Worm (Caenorhabditis elegans) whole organism, L2 larva: ENCODE measurements around the gene ceh-37.

Experiments
- C34F6.9 ChIP-seq: fragments of 150-350 bp; optimal IDR thresholded peaks from 2 replicates; lab custom pipeline; 2014; ENCODE audit warnings: missing biosample characterization, missing genetic modification characterization
- F13H6.1 ChIP-seq: sonication (generic microtip); optimal IDR thresholded peaks from 2 replicates; lab custom pipeline; 2016; ENCODE audit warnings: missing genetic modification characterization, missing compliant biosample characterization
- R02D3.7 ChIP-seq: fragments of 150-350 bp; optimal IDR thresholded peaks from 2 replicates; lab custom pipeline; 2014; ENCODE audit warnings: missing biosample characterization, missing genetic modification characterization
- Y55F3AM.14 ChIP-seq: fragments of 200-800 bp; sonication (Bioruptor generic); optimal IDR thresholded peaks from 2 replicates; lab custom pipeline; 2018; ENCODE audit warnings: mild to moderate bottlenecking, missing genetic modification characterization, missing compliant biosample characterization
- ZK546.5 ChIP-seq: sonication (generic microtip); optimal IDR thresholded peaks from 2 replicates; lab custom pipeline; 2017; ENCODE audit warnings: missing biosample characterization, missing genetic modification characterization
- alr-1 ChIP-seq: fragments of 150-350 bp; optimal IDR thresholded peaks from 2 replicates; lab custom pipeline; 2014; ENCODE audit warnings: missing biosample characterization, missing genetic modification characterization
- ama-1 ChIP-seq: fragments of 150-350 bp; optimal IDR thresholded peaks from 2 replicates; lab custom pipeline; 2018; ENCODE audit warnings: inconsistent platforms
- blmp-1 ChIP-seq: sonication (generic microtip); optimal IDR thresholded peaks from 2 replicates; lab custom pipeline; 2017; ENCODE audit warnings: missing genetic modification characterization, mild to moderate bottlenecking, missing compliant biosample characterization, antibody characterized with exemption, moderate library complexity; ENCODE audit not compliant: insufficient read depth
- ceh-16 ChIP-seq: fragments of 150-350 bp; optimal IDR thresholded peaks from 2 replicates; lab custom pipeline; 2014; ENCODE audit warnings: missing biosample characterization, missing genetic modification characterization
- ceh-82 ChIP-seq: fragments of 150-350 bp; optimal IDR thresholded peaks from 2 replicates; lab custom pipeline; 2014; ENCODE audit warnings: missing biosample characterization, missing genetic modification characterization
- crh-2 ChIP-seq: sonication (generic microtip); optimal IDR thresholded peaks from 2 replicates; lab custom pipeline; 2017; ENCODE audit warnings: missing biosample characterization, missing genetic modification characterization
- dmd-4 ChIP-seq: sonication (generic microtip); optimal IDR thresholded peaks from 2 replicates; lab custom pipeline; 2017; ENCODE audit warnings: missing biosample characterization, missing genetic modification characterization
- egl-27 ChIP-seq: sonication (generic microtip); optimal IDR thresholded peaks from 3 replicates; lab custom pipeline; 2017; ENCODE audit warnings: missing biosample characterization, missing genetic modification reagents, missing genetic modification characterization
- elt-1 ChIP-seq: fragments of 150-350 bp; optimal IDR thresholded peaks from 2 replicates; lab custom pipeline; 2014; ENCODE audit warnings: missing biosample characterization, missing genetic modification characterization
- elt-3 ChIP-seq: sonication (generic microtip); optimal IDR thresholded peaks from 2 replicates; lab custom pipeline; 2017; ENCODE audit warnings: missing biosample characterization, missing genetic modification characterization
- fos-1 ChIP-seq: fragments of 150-350 bp; optimal IDR thresholded peaks from 2 replicates; lab custom pipeline; 2014; ENCODE audit warnings: missing biosample characterization, missing genetic modification characterization
- gmeb-1 ChIP-seq: fragments of 150-350 bp; optimal IDR thresholded peaks from 2 replicates; lab custom pipeline; 2014; ENCODE audit warnings: missing biosample characterization, missing genetic modification characterization
- lin-11 ChIP-seq: fragments of 150-350 bp; sonication (generic microtip); optimal IDR thresholded peaks from 2 replicates; lab custom pipeline; 2014; ENCODE audit warnings: missing biosample characterization, missing genetic modification characterization, inconsistent platforms, mixed read lengths
- lin-13 ChIP-seq: fragments of 150-350 bp; optimal IDR thresholded peaks from 2 replicates; lab custom pipeline; 2014; ENCODE audit warnings: missing biosample characterization, missing genetic modification reagents, missing genetic modification characterization
- lin-39 ChIP-seq: fragments of 150-350 bp; optimal IDR thresholded peaks from 2 replicates; lab custom pipeline; 2014; ENCODE audit warnings: missing biosample characterization, missing genetic modification reagents, missing genetic modification characterization
- lsy-2 ChIP-seq, 2 experiments: fragments of 150-350 bp in 1 of 2; sonication (generic microtip) in 1 of 2; optimal IDR thresholded peaks; 2 replicates each; lab custom pipeline; 2014 to 2017; ENCODE audit warnings: missing biosample characterization in 2 of 2, missing genetic modification characterization in 2 of 2
- mab-5 ChIP-seq: fragments of 150-350 bp; optimal IDR thresholded peaks from 2 replicates; lab custom pipeline; 2014; ENCODE audit warnings: missing biosample characterization, missing genetic modification characterization
- mbf-1 ChIP-seq: sonication (generic microtip); optimal IDR thresholded peaks from 2 replicates; lab custom pipeline; 2017; ENCODE audit warnings: missing biosample characterization, missing genetic modification characterization
- mdl-1 ChIP-seq, 2 experiments: fragments of 150-350 bp in 1 of 2; sonication (generic microtip) in 1 of 2; optimal IDR thresholded peaks; 2 replicates each; lab custom pipeline; 2017; ENCODE audit warnings: missing biosample characterization in 2 of 2, missing genetic modification characterization in 2 of 2
- nhr-10 ChIP-seq: sonication (generic microtip); optimal IDR thresholded peaks from 2 replicates; lab custom pipeline; 2017; ENCODE audit warnings: missing biosample characterization, missing genetic modification characterization
- nhr-11 ChIP-seq: fragments of 150-350 bp; optimal IDR thresholded peaks from 2 replicates; lab custom pipeline; 2014; ENCODE audit warnings: missing biosample characterization, missing genetic modification characterization
- nhr-12 ChIP-seq: fragments of 150-350 bp; optimal IDR thresholded peaks from 2 replicates; lab custom pipeline; 2014; ENCODE audit warnings: missing biosample characterization, missing genetic modification characterization
- nhr-129 ChIP-seq: fragments of 150-350 bp; optimal IDR thresholded peaks from 2 replicates; lab custom pipeline; 2014; ENCODE audit warnings: missing biosample characterization, missing genetic modification characterization
- nhr-21 ChIP-seq: fragments of 150-350 bp; optimal IDR thresholded peaks from 2 replicates; lab custom pipeline; 2014; ENCODE audit warnings: missing biosample characterization, missing genetic modification characterization
- nhr-23 ChIP-seq: fragments of 150-350 bp; optimal IDR thresholded peaks from 2 replicates; lab custom pipeline; 2014; ENCODE audit warnings: missing biosample characterization, missing genetic modification reagents, missing genetic modification characterization
- nhr-237 ChIP-seq: fragments of 150-350 bp; optimal IDR thresholded peaks from 2 replicates; lab custom pipeline; 2014; ENCODE audit warnings: missing biosample characterization, missing genetic modification characterization
- nhr-25 ChIP-seq: fragments of 150-350 bp; sonication (generic microtip); optimal IDR thresholded peaks from 3 replicates; lab custom pipeline; 2014; ENCODE audit warnings: missing biosample characterization, missing genetic modification characterization
- nhr-6 ChIP-seq: fragments of 150-350 bp; optimal IDR thresholded peaks from 2 replicates; lab custom pipeline; 2014; ENCODE audit warnings: missing biosample characterization, missing genetic modification characterization
- peb-1 ChIP-seq: fragments of 150-350 bp; optimal IDR thresholded peaks from 2 replicates; lab custom pipeline; 2014; ENCODE audit warnings: missing biosample characterization, missing genetic modification characterization
- sem-4 ChIP-seq: fragments of 150-350 bp; optimal IDR thresholded peaks from 2 replicates; lab custom pipeline; 2014; ENCODE audit warnings: missing biosample characterization, missing genetic modification reagents, missing genetic modification characterization
- sma-3 ChIP-seq: sonication (generic microtip); optimal IDR thresholded peaks from 2 replicates; lab custom pipeline; 2016; ENCODE audit warnings: missing genetic modification reagents, missing genetic modification characterization, missing compliant biosample characterization
- sma-9 ChIP-seq, 2 experiments: fragments of 150-350 bp in 1 of 2; sonication (generic microtip) in 1 of 2; optimal IDR thresholded peaks; 2 replicates each; lab custom pipeline; 2014 to 2016; ENCODE audit warnings: missing genetic modification characterization in 2 of 2, mild to moderate bottlenecking in 1 of 2, missing biosample characterization in 1 of 2, missing compliant biosample characterization in 1 of 2, missing genetic modification reagents in 1 of 2, moderate library complexity in 1 of 2
- snpc-4 ChIP-seq: fragments of 150-350 bp; optimal IDR thresholded peaks from 2 replicates; lab custom pipeline; 2014; ENCODE audit warnings: missing biosample characterization, missing genetic modification characterization
- unc-39 ChIP-seq: fragments of 150-350 bp; optimal IDR thresholded peaks from 2 replicates; lab custom pipeline; 2014; ENCODE audit warnings: missing biosample characterization, missing genetic modification characterization
- unc-55 ChIP-seq: fragments of 150-350 bp; sonication (generic microtip); optimal IDR thresholded peaks from 3 replicates; lab custom pipeline; 2014; ENCODE audit warnings: missing biosample characterization, missing genetic modification reagents, missing genetic modification characterization
- unc-62 ChIP-seq: fragments of 150-350 bp; optimal IDR thresholded peaks from 2 replicates; lab custom pipeline; 2014; ENCODE audit warnings: missing biosample characterization, missing genetic modification reagents, missing genetic modification characterization
- zag-1 ChIP-seq: fragments of 150-350 bp; optimal IDR thresholded peaks from 2 replicates; lab custom pipeline; 2014; ENCODE audit warnings: missing biosample characterization, missing genetic modification characterization
- ztf-1 ChIP-seq: fragments of 200-800 bp; sonication (Bioruptor generic); conservative IDR thresholded peaks from 2 replicates; pipeline ENCODE4 v1.3.6; 2022; ENCODE audit warnings: missing genetic modification characterization, missing compliant biosample characterization
- ztf-4 ChIP-seq: fragments of 150-350 bp; optimal IDR thresholded peaks from 2 replicates; lab custom pipeline; 2014; ENCODE audit warnings: missing biosample characterization, missing genetic modification characterization

The ceh-37 gene

ce11 chrX:14175740-14176139 is 32.1 kb downstream of the ceh-37 start, which contains the start of gene C37E2.2:
C37E2.2 (plus strand) TSS chrX:14176040.
- no peak for TF ChIP-seq sem-4 (tag; lab: Kevin White, UChicago)

- TF ChIP-seq ceh-82 (tag; lab: Kevin White, UChicago) (no peak), lsy-2 (tag; optimal IDR thresholded peaks at IDR 0.05; lab: Kevin White, UChicago) (peak; percentile 67 to 78), ama-1 (lab: Kevin White, UChicago) (no peak), alr-1 (no peak), crh-2 (peak; percentile 73), mdl-1 (tag; optimal IDR thresholded peaks at IDR 0.05; lab: Kevin White, UChicago) (peak in 1 of 2 experiments; percentile 22), nhr-21 (peak; percentile 55), nhr-25 (tag; lab: Kevin White, UChicago) (peak; percentile 76), mab-5 (tag; lab: Kevin White, UChicago) (peak; percentile 80), lin-11 (tag; lab: Kevin White, UChicago) (peak; percentile 53), zag-1 (peak; percentile 31), egl-27 (peak; percentile 32), R02D3.7 (tag; lab: Kevin White, UChicago) (no peak), unc-55 (GFP tag; lab: Kevin White, UChicago) (peak; percentile 67), nhr-6 (tag; lab: Kevin White, UChicago) (peak; percentile 43), snpc-4 (tag; lab: Kevin White, UChicago) (peak; percentile 23), fos-1 (peak; percentile 59), gmeb-1 (tag; lab: Kevin White, UChicago) (peak; percentile 74), sma-3 (GFP tag; lab: Kevin White, UChicago) (peak; percentile 62), F13H6.1 (tag; lab: Kevin White, UChicago) (peak; percentile 79), lin-39 (tag; lab: Kevin White, UChicago) (no peak), sem-4 (tag; lab: Kevin White, UChicago) (peak; percentile 39), nhr-129 (peak; percentile 78), nhr-12 (tag; lab: Kevin White, UChicago) (no peak), peb-1 (tag; lab: Kevin White, UChicago) (no peak), lin-13 (GFP tag; lab: Kevin White, UChicago) (peak; percentile 71), ztf-4 (tag; lab: Kevin White, UChicago) (peak; percentile 19), sma-9 (GFP tag; optimal IDR thresholded peaks at IDR 0.05; lab: Kevin White, UChicago) (peak; percentile 74), sma-9 (tag; optimal IDR thresholded peaks at IDR 0.05; lab: Kevin White, UChicago) (no peak), C34F6.9 (tag; lab: Kevin White, UChicago) (peak; percentile 62)
Measured at ce11 chrX:14173850-14174249, 34.0 kb downstream of the ceh-37 start, which contains the start of gene idhb-1. idhb-1 (minus strand) TSS chrX:14174063.

- TF ChIP-seq nhr-25 (tag; lab: Kevin White, UChicago) (peak; percentile 91), sem-4 (tag; lab: Kevin White, UChicago) (peak; percentile 87), peb-1 (tag; lab: Kevin White, UChicago) (peak; percentile 12), snpc-4 (tag; lab: Kevin White, UChicago) (peak; percentile 78), blmp-1 (tag; lab: Kevin White, UChicago) (peak; percentile 80), unc-39 (tag; lab: Kevin White, UChicago) (no peak), ZK546.5 (tag; lab: Kevin White, UChicago) (no peak), nhr-237 (tag; lab: Kevin White, UChicago) (peak; percentile 34), ceh-16 (no peak), nhr-21 (peak; percentile 94), lsy-2 (tag; optimal IDR thresholded peaks at IDR 0.05; lab: Kevin White, UChicago) (peak; percentile 35 to 90), zag-1 (peak; percentile 92), alr-1 (no peak), sma-9 (GFP tag; optimal IDR thresholded peaks at IDR 0.05; lab: Kevin White, UChicago) (peak; percentile 93), sma-9 (tag; optimal IDR thresholded peaks at IDR 0.05; lab: Kevin White, UChicago) (no peak), egl-27 (peak; percentile 83), mbf-1 (tag; lab: Kevin White, UChicago) (no peak), dmd-4 (no peak), nhr-129 (peak; percentile 97), Y55F3AM.14 (peak; percentile 5), nhr-11 (tag; lab: Kevin White, UChicago) (peak; percentile 51), lin-11 (tag; lab: Kevin White, UChicago) (peak; percentile 74), ztf-1 (GFP tag; lab: Robert Waterston, UW) (no peak), sma-3 (GFP tag; lab: Kevin White, UChicago) (peak; percentile 96), fos-1 (peak; percentile 99), nhr-23 (tag; lab: Kevin White, UChicago) (no peak), nhr-10 (tag; lab: Kevin White, UChicago) (peak; percentile 22), lin-13 (GFP tag; lab: Kevin White, UChicago) (peak; percentile 92), ztf-4 (tag; lab: Kevin White, UChicago) (peak; percentile 84), unc-62 (GFP tag; lab: Kevin White, UChicago) (no peak), crh-2 (peak; percentile 96), gmeb-1 (tag; lab: Kevin White, UChicago) (peak; percentile 81), ama-1 (lab: Kevin White, UChicago) (peak; percentile 30), elt-1 (tag; lab: Kevin White, UChicago) (no peak), F13H6.1 (tag; lab: Kevin White, UChicago) (peak; percentile 90), lin-39 (tag; lab: Kevin White, UChicago) (no peak), nhr-6 (tag; lab: Kevin White, UChicago) (peak; percentile 76), mdl-1 (tag; optimal IDR thresholded peaks at IDR 0.05; lab: Kevin White, UChicago) (peak; percentile 55 to 88), elt-3 (tag; lab: Kevin White, UChicago) (no peak), ceh-82 (tag; lab: Kevin White, UChicago) (peak; percentile 32), mab-5 (tag; lab: Kevin White, UChicago) (peak; percentile 81)
Measured at ce11 chrX:14169569-14170031, 38.2 kb downstream of the ceh-37 start, which contains the start of gene sym-4. sym-4 (minus strand) TSS chrX:14169619.
